Fruit fly (Drosophila melanogaster) whole organism, prepupa: ENCODE measurements around the gene CG13685.

Source experiments
- CG10669 ChIP-seq: fragments of 200-800 bp; sonication (Bioruptor generic); optimal IDR thresholded peaks from 3 replicates; lab custom pipeline; 2018; ENCODE audit warnings: missing biosample characterization, mild to moderate bottlenecking, missing genetic modification characterization, moderate library complexity
- CG11294 ChIP-seq: fragments of 200-800 bp; sonication (Bioruptor generic); IDR thresholded peaks from 2 replicates; pipeline ENCODE4 v1.3.6; 2022; ENCODE audit warnings: missing biosample characterization, missing genetic modification characterization
- CG15336 ChIP-seq: fragments of 200-800 bp; sonication (Bioruptor generic); IDR thresholded peaks from 2 replicates; pipeline ENCODE4 v1.3.6; 2022; ENCODE audit warnings: missing biosample characterization, missing genetic modification characterization
- CG1621 ChIP-seq: fragments of 200-800 bp; sonication (Bioruptor generic); optimal IDR thresholded peaks from 3 replicates; lab custom pipeline; 2018; ENCODE audit warnings: missing biosample characterization, mild to moderate bottlenecking, missing genetic modification characterization
- CG3032 ChIP-seq: fragments of 200-800 bp; optimal IDR thresholded peaks from 2 replicates; lab custom pipeline; 2019; ENCODE audit warnings: missing biosample characterization, mild to moderate bottlenecking, missing genetic modification characterization, moderate library complexity
- CG31627 ChIP-seq: fragments of 200-800 bp; sonication (Bioruptor generic); optimal IDR thresholded peaks from 3 replicates; lab custom pipeline; 2016; ENCODE audit warnings: missing biosample characterization, missing genetic modification characterization
- CG6163 ChIP-seq: fragments of 200-800 bp; sonication (Bioruptor generic); IDR thresholded peaks from 3 replicates; pipeline ENCODE4 v1.3.6; 2022; ENCODE audit warnings: missing biosample characterization, missing genetic modification characterization
- CG6276 ChIP-seq: fragments of 200-800 bp; sonication (Bioruptor generic); optimal IDR thresholded peaks from 2 replicates; lab custom pipeline; 2017; ENCODE audit warnings: missing biosample characterization, mild to moderate bottlenecking, missing genetic modification characterization
- CG6792 ChIP-seq: fragments of 200-800 bp; sonication (Bioruptor generic); optimal IDR thresholded peaks from 3 replicates; lab custom pipeline; 2016; ENCODE audit warnings: missing biosample characterization, missing genetic modification characterization
- CG6808 ChIP-seq: fragments of 200-800 bp; sonication (Bioruptor generic); optimal IDR thresholded peaks from 3 replicates; lab custom pipeline; 2017; ENCODE audit warnings: missing biosample characterization, missing genetic modification characterization, mild to moderate bottlenecking, moderate library complexity, missing genetic modification reagents
- CG6854 ChIP-seq: fragments of 200-800 bp; sonication (Bioruptor generic); optimal IDR thresholded peaks from 2 replicates; lab custom pipeline; 2017; ENCODE audit warnings: missing biosample characterization, mild to moderate bottlenecking, missing genetic modification characterization
- CG8119 ChIP-seq: fragments of 200-800 bp; sonication (Bioruptor generic); IDR thresholded peaks from 3 replicates; pipeline ENCODE4 v1.3.6; 2022; ENCODE audit warnings: missing biosample characterization, missing genetic modification characterization
- CG8319 ChIP-seq: fragments of 200-800 bp; sonication (Bioruptor generic); optimal IDR thresholded peaks from 3 replicates; lab custom pipeline; 2016; ENCODE audit warnings: missing biosample characterization, missing genetic modification characterization
- CG9139 ChIP-seq: fragments of 200-800 bp; sonication (Bioruptor generic); optimal IDR thresholded peaks from 3 replicates; lab custom pipeline; 2017; ENCODE audit warnings: missing biosample characterization, mild to moderate bottlenecking, missing genetic modification characterization
- Eip75B ChIP-seq: fragments of 200-800 bp; sonication (Bioruptor generic); optimal IDR thresholded peaks from 3 replicates; lab custom pipeline; 2016; ENCODE audit warnings: missing biosample characterization, missing genetic modification characterization
- Eip78C ChIP-seq: fragments of 200-800 bp; sonication (Bioruptor generic); peaks from one replicate; lab custom pipeline; 2016; ENCODE audit warnings: missing biosample characterization, missing genetic modification characterization
- Ets96B ChIP-seq: fragments of 200-800 bp; optimal IDR thresholded peaks from 2 replicates; lab custom pipeline; 2019; ENCODE audit warnings: missing biosample characterization, mild to moderate bottlenecking, missing genetic modification characterization, moderate library complexity
- Gug ChIP-seq: fragments of 200-800 bp; sonication (Bioruptor generic); IDR thresholded peaks from 2 replicates; pipeline ENCODE4 v1.3.6; 2022; ENCODE audit warnings: missing biosample characterization, missing genetic modification characterization
- Hr38 ChIP-seq: sonication (Bioruptor generic); optimal IDR thresholded peaks from 2 replicates; lab custom pipeline; 2016; ENCODE audit warnings: missing biosample characterization, missing genetic modification characterization
- Met ChIP-seq: fragments of 200-800 bp; sonication (Bioruptor generic); optimal IDR thresholded peaks from 3 replicates; lab custom pipeline; 2016; ENCODE audit warnings: missing biosample characterization, missing genetic modification characterization
- Smox ChIP-seq: fragments of 200-800 bp; sonication (Bioruptor generic); optimal IDR thresholded peaks from 3 replicates; lab custom pipeline; 2016; ENCODE audit warnings: missing biosample characterization, missing genetic modification characterization
- Sox102F ChIP-seq: fragments of 200-800 bp; sonication (Bioruptor generic); optimal IDR thresholded peaks from 2 replicates; lab custom pipeline; 2016; ENCODE audit warnings: missing biosample characterization, mild to moderate bottlenecking, missing genetic modification characterization
- dsx ChIP-seq: fragments of 200-800 bp; optimal IDR thresholded peaks from 3 replicates; lab custom pipeline; 2019; ENCODE audit warnings: missing biosample characterization, mild to moderate bottlenecking, missing genetic modification characterization, moderate library complexity; ENCODE audit not compliant: poor library complexity, severe bottlenecking
- eg ChIP-seq: fragments of 200-800 bp; sonication (Bioruptor generic); IDR thresholded peaks from 3 replicates; pipeline ENCODE4 v1.3.6; 2022; ENCODE audit warnings: missing biosample characterization, missing genetic modification characterization
- esn ChIP-seq: fragments of 200-800 bp; sonication (Bioruptor generic); optimal IDR thresholded peaks from 2 replicates; lab custom pipeline; 2016; ENCODE audit warnings: missing biosample characterization, mild to moderate bottlenecking, missing genetic modification characterization, moderate library complexity
- fd85E ChIP-seq: fragments of 200-800 bp; sonication (Bioruptor generic); optimal IDR thresholded peaks from 3 replicates; lab custom pipeline; 2016; ENCODE audit warnings: missing biosample characterization, missing genetic modification characterization
- fkh ChIP-seq: fragments of 200-800 bp; sonication (Bioruptor generic); optimal IDR thresholded peaks from 3 replicates; lab custom pipeline; 2017; ENCODE audit warnings: missing biosample characterization, mild to moderate bottlenecking, missing genetic modification characterization, moderate library complexity
- lz ChIP-seq: fragments of 200-800 bp; sonication (Bioruptor generic); optimal IDR thresholded peaks from 3 replicates; lab custom pipeline; 2016; ENCODE audit warnings: missing biosample characterization, missing genetic modification characterization
- pdm3 ChIP-seq: fragments of 200-800 bp; sonication (Bioruptor generic); optimal IDR thresholded peaks from 3 replicates; lab custom pipeline; 2016; ENCODE audit warnings: missing biosample characterization, missing genetic modification characterization
- salr ChIP-seq, 2 experiments: fragments of 200-800 bp; sonication (Bioruptor generic); optimal IDR thresholded peaks; 3 replicates each; lab custom pipeline; 2016 to 2018; ENCODE audit warnings: missing biosample characterization in 2 of 2, missing genetic modification characterization in 2 of 2, mild to moderate bottlenecking in 1 of 2
- spab ChIP-seq: fragments of 200-800 bp; sonication (Bioruptor generic); optimal IDR thresholded peaks from 2 replicates; lab custom pipeline; 2017; ENCODE audit warnings: missing biosample characterization, mild to moderate bottlenecking, missing genetic modification characterization, missing genetic modification reagents
- ss ChIP-seq, 2 experiments: fragments of 200-800 bp; sonication (Bioruptor generic); optimal IDR thresholded peaks; 2 replicates in 1 of 2; 3 replicates in 1 of 2; lab custom pipeline; 2017 to 2018; ENCODE audit warnings: mild to moderate bottlenecking in 2 of 2, missing biosample characterization in 2 of 2, missing genetic modification characterization in 2 of 2, moderate library complexity in 1 of 2
- vri ChIP-seq: fragments of 200-800 bp; sonication (Bioruptor generic); optimal IDR thresholded peaks from 3 replicates; lab custom pipeline; 2016; ENCODE audit warnings: missing biosample characterization, mild to moderate bottlenecking, missing genetic modification characterization

CG13685 gene

dm6 chr3L:7786263-7786662 lies 39.1 kb downstream of the CG13685 start:
- TF ChIP-seq fkh (GFP tag; lab: Kevin White, UChicago) (peak; percentile 10), salr (GFP tag; optimal IDR thresholded peaks at IDR 0.05; lab: Kevin White, UChicago) (no peak)

DNA sequence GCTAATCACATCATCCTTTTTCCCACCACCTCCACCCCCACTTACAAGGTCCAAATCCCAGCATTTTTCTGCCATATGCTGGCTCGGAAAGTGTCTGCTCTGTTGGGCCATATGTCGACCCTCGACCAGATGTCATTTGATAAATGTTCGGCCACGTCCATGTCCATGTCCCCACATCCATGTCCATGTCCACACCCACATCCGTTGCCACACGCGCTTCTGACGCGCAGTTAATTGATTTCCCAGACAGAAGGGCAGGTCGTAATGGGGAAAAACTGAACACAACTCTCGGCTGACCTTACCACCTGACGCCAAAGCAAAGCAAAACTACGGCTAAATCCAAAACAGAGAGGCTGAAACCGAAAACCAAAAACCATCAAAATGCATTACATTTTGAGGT lies 39.8 kb downstream of the CG13685 start:
- TF ChIP-seq CG15336 (GFP tag; lab: Robert Waterston, UW) = no peak
- no peak for TF ChIP-seq CG11294 (GFP tag; lab: Robert Waterston, UW)
- no peak for TF ChIP-seq CG3032 (tag; lab: Kevin White, UChicago)
- no peak for TF ChIP-seq CG6792 (GFP tag; lab: Kevin White, UChicago)
- no peak for TF ChIP-seq pdm3 (GFP tag; lab: Kevin White, UChicago)
- TF ChIP-seq CG6163 = no peak
- no peak for TF ChIP-seq vri (GFP tag; lab: Kevin White, UChicago)
- TF ChIP-seq Gug = no peak

DNA sequence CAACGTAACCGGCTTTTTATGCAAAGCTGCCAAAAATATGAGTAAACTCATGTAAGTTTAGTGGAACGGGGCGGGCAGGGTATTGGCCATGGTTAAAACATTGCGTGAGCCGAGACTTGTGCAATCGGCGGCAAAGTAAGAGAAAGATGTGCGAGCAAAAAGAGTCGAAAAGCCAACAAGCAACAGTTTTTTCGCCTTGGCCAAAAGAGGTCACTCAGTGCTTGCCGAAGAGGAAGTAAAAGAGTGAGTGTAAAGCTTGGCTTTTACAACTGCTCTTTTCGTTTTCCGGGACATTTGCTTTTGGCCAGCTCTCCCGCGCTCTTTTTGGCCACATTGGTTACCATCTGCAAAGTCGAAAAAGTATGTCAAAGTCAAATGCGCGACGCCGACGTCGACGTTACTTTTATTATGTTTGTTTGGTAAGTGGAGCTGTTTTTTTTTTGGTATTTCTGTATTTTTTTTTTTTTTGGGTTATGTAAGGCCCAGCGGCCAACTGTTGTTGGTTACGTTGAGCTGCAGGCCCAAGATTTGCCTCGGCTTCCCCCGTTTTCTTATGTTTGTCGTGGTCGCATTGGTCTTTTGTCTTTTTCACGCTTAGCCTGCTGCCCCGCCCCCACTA lies 40.8 kb downstream of the CG13685 start:
- peak; percentile 3 for TF ChIP-seq Eip78C (GFP tag; lab: Kevin White, UChicago)
- TF ChIP-seq Smox = no peak
- TF ChIP-seq CG8119 (GFP tag; lab: Robert Waterston, UW) = peak; percentile 23; the same call in 1 of the 3 replicates
- TF ChIP-seq eg (GFP tag; lab: Robert Waterston, UW) = peak; percentile 41; the same call in 1 of the 3 replicates
- no peak for TF ChIP-seq CG6792 (GFP tag; lab: Kevin White, UChicago)
- TF ChIP-seq CG9139 (GFP tag; lab: Kevin White, UChicago) = no peak
- peak; percentile 41 for TF ChIP-seq vri (GFP tag; lab: Kevin White, UChicago)
- no peak for TF ChIP-seq CG10669 (GFP tag; lab: Kevin White, UChicago)
- TF ChIP-seq Ets96B (tag; lab: Kevin White, UChicago) = no peak
- no peak for TF ChIP-seq salr (GFP tag; optimal IDR thresholded peaks at IDR 0.05; lab: Kevin White, UChicago)
- no peak for TF ChIP-seq Met (GFP tag; lab: Kevin White, UChicago)
- TF ChIP-seq ss (GFP tag; optimal IDR thresholded peaks at IDR 0.05; lab: Kevin White, UChicago) = no peak
- TF ChIP-seq spab (GFP tag; lab: Kevin White, UChicago) = no peak
- no peak for TF ChIP-seq CG11294 (GFP tag; lab: Robert Waterston, UW)
- no peak for TF ChIP-seq fkh (GFP tag; lab: Kevin White, UChicago)
- TF ChIP-seq CG31627 (GFP tag; lab: Kevin White, UChicago) = no peak
- TF ChIP-seq CG1621 (tag; lab: Kevin White, UChicago) = no peak
- no peak for TF ChIP-seq fd85E (GFP tag; lab: Kevin White, UChicago)
- no peak for TF ChIP-seq CG6854 (GFP tag; lab: Kevin White, UChicago)
- TF ChIP-seq esn (GFP tag; lab: Kevin White, UChicago) = no peak
- TF ChIP-seq CG6808 (GFP tag; lab: Kevin White, UChicago) = no peak
- no peak for TF ChIP-seq lz (GFP tag; lab: Kevin White, UChicago)
- no peak for TF ChIP-seq CG6276 (GFP tag; lab: Kevin White, UChicago)
- peak; percentile 31; the same call in 1 of the 3 replicates for TF ChIP-seq CG6163
- no peak for TF ChIP-seq Sox102F (GFP tag; lab: Kevin White, UChicago)
- no peak for TF ChIP-seq Eip75B (GFP tag; lab: Kevin White, UChicago)
- no peak for TF ChIP-seq dsx (GFP tag; lab: Kevin White, UChicago)
- no peak for TF ChIP-seq CG8319 (GFP tag; lab: Kevin White, UChicago)
- no peak for TF ChIP-seq Hr38 (GFP tag; lab: Kevin White, UChicago)
- TF ChIP-seq, all 60 proteins: peak for 5

DNA sequence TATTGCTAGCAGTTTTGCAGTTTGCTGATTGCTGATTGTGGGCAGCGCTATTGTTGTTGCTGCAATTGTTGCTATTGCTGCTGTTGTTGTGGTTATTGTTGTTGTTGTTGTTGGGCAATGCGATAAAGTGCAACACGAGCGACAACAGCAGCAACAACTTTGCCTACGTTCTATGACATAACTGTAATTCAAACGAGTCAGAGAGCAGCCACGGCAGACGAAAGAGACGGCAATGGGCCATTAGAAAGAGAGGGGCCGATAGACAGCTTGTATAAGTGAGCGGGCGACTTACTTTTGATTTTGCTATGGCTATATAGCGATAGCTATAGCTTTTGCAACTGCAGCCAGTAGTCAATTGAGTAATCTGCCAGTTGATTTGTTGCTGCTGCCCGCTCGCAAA lies 43.1 kb downstream of the CG13685 start:
- TF ChIP-seq CG15336 (GFP tag; lab: Robert Waterston, UW) (peak; percentile 36; the same call in 1 of the 2 replicates), eg (GFP tag; lab: Robert Waterston, UW) (peak; percentile 31; the same call in 1 of the 3 replicates), fd85E (GFP tag; lab: Kevin White, UChicago) (no peak)
